Fruit fly (Drosophila melanogaster) Kc167 (cell line): ENCODE results near the gene CG3008.

Experiments used
- Myc ChIP-seq: fragments of >200 bp; optimal IDR thresholded peaks from 2 replicates; lab custom pipeline; 2017; ENCODE audit warnings: missing external identifiers
- Sin3A ChIP-seq: fragments of >200 bp; optimal IDR thresholded peaks from 2 replicates; lab custom pipeline; 2018; ENCODE audit warnings: missing external identifiers
- h ChIP-seq: fragments of >200 bp; optimal IDR thresholded peaks from 3 replicates; lab custom pipeline; 2018; ENCODE audit warnings: missing external identifiers

DNA sequence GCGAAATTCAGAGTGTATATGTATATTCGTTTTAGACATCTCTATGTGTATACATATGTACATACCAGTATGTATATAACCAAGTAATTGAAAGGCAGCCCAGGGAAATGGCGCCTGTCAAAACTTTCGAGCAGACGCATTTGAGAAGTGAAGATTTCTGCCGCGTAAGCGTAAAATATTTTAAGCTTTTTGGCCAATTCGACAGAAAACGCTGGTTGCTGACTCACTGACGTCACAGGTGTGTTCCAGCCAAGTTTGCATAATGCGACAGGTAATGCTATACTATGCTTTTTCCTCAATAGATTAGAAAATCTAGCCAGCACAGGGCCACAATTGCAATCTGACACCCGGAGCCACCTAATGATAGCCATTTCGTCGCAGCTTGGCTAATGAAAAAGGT lies 33.6 kb downstream of the CG3008 start:
- no peak for TF ChIP-seq h (lab: Kevin White, UChicago)
- TF ChIP-seq Myc (lab: Kevin White, UChicago) = no peak
- TF ChIP-seq Sin3A = no peak
